Fruit fly (Drosophila melanogaster): ENCODE measurements around the gene Tpt.

Gene Tpt

DNA sequence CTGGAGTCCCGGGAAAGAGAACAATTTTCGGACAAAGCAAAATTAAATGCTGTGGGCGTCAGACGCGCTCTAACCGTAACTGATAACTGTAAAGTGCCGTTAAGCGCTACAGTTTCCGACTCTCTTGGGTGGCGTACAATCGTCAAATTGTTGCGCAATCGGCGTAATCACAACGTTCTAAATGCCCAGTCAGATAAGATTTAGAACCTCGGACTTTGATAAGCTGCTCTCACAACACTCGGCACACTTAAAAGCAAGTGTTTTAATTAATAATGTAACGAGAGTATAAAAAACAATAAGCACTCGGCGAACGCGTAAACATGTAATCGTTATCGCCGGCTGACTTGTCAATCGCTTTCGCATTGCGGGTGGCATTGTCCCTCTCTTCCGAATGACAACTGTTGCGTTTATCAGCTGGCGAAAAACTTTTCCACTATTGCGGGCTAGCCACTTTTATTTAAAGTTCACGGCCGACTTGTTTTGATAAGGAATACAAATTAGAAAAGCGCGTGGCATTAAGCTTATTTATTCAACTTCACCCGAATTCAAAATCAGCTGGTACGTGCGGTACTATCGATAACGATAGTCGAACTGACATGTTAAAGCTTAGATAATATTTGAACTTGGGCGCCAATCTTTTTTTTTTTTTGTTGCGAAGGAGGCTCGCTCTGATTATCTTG is 46.2 kb downstream of the Tpt start (continued):
- TF ChIP-seq zen2 (GFP tag; IDR thresholded peaks at IDR 0.05; ENCODE audit: partially characterized antibody) (peak; percentile 14; the same call in 1 of the 3 replicates), luna (GFP tag; optimal IDR thresholded peaks at IDR 0.05) (no peak), CG7372 (GFP tag; IDR thresholded peaks at IDR 0.05) (no peak), CG12299 (tag; optimal IDR thresholded peaks at IDR 0.05) (no peak), chinmo (GFP tag; IDR thresholded peaks at IDR 0.05; ENCODE audit: partially characterized antibody) (peak; percentile 75; the same call in 3 of the 4 replicates), Tbp (GFP tag; optimal IDR thresholded peaks at IDR 0.05) (no peak), Lim3 (GFP tag; IDR thresholded peaks at IDR 0.05) (no peak), CG15514 (GFP tag; optimal IDR thresholded peaks at IDR 0.05) (no peak), hbn (GFP tag; IDR thresholded peaks at IDR 0.05; ENCODE audit: partially characterized antibody) (peak; percentile 69), CG3995 (GFP tag; optimal IDR thresholded peaks at IDR 0.05) (no peak), Dip2 (GFP tag; IDR thresholded peaks at IDR 0.05) (no peak), chn (GFP tag; optimal IDR thresholded peaks at IDR 0.05) (no peak), crp (GFP tag; optimal IDR thresholded peaks at IDR 0.05) (peak in 1 of 2 experiments; percentile 85), sens (GFP tag) (peak; percentile 69), ash1 (GFP tag; optimal IDR thresholded peaks at IDR 0.05) (no peak), CG7745 (tag; optimal IDR thresholded peaks at IDR 0.05) (no peak), psq (GFP tag; optimal IDR thresholded peaks at IDR 0.05) (no peak), kni (GFP tag; optimal IDR thresholded peaks at IDR 0.05) (no peak), br (optimal IDR thresholded peaks at IDR 0.05) (no peak), Bgb (GFP tag; IDR thresholded peaks at IDR 0.05; ENCODE audit: partially characterized antibody) (peak; percentile 60), GATAe (GFP tag; conservative IDR thresholded peaks at IDR 0.05) (peak; percentile 50), Lpt (GFP tag; optimal IDR thresholded peaks at IDR 0.05) (no peak), NK7.1 (GFP tag; optimal IDR thresholded peaks at IDR 0.05) (no peak), danr (GFP tag; IDR thresholded peaks at IDR 0.05) (no peak), CG6683 (GFP tag; optimal IDR thresholded peaks at IDR 0.05) (no peak), repo (GFP tag; optimal IDR thresholded peaks at IDR 0.05) (no peak), E2f2 (GFP tag; IDR thresholded peaks at IDR 0.05) (peak; percentile 88), rib (GFP tag; IDR thresholded peaks at IDR 0.05) (no peak), seq (GFP tag; IDR thresholded peaks at IDR 0.05) (no peak), mirr (GFP tag; optimal IDR thresholded peaks at IDR 0.05) (peak; percentile 95), CG14860 (GFP tag; IDR thresholded peaks at IDR 0.05; ENCODE audit: partially characterized antibody) (peak; percentile 65; the same call in 1 of the 3 replicates), btn (GFP tag; optimal IDR thresholded peaks at IDR 0.05) (no peak), mld (GFP tag; IDR thresholded peaks at IDR 0.05; ENCODE audit: partially characterized antibody) (0 out of 3 replicates have a peak, but pooled peaks have one; percentile 61), CG30431 (GFP tag; optimal IDR thresholded peaks at IDR 0.05) (no peak), Hand (GFP tag; optimal IDR thresholded peaks at IDR 0.05) (no peak), Mrtf (GFP tag; IDR thresholded peaks at IDR 0.05) (no peak), zfh1 (GFP tag; IDR thresholded peaks at IDR 0.05) (no peak), CG18262 (tag; optimal IDR thresholded peaks at IDR 0.05) (no peak), CG14710 (tag; optimal IDR thresholded peaks at IDR 0.05) (no peak), inv (GFP tag; IDR thresholded peaks at IDR 0.05; ENCODE audit: partially characterized antibody) (peak; percentile 43; the same call in 1 of the 2 replicates), CG10209 (GFP tag; optimal IDR thresholded peaks at IDR 0.05) (no peak), eve (GFP tag; optimal IDR thresholded peaks at IDR 0.05) (no peak), CG7963 (GFP tag; IDR thresholded peaks at IDR 0.05; ENCODE audit: partially characterized antibody) (0 out of 3 replicates have a peak, but pooled peaks have one; percentile 17), zf30C (GFP tag; optimal IDR thresholded peaks at IDR 0.05) (no peak), nerfin-1 (tag; optimal IDR thresholded peaks at IDR 0.05) (no peak), Fer2 (tag; optimal IDR thresholded peaks at IDR 0.05) (no peak), Hr78 (GFP tag; optimal IDR thresholded peaks at IDR 0.05) (peak in 1 of 2 experiments; percentile 53), bigmax (GFP tag; optimal IDR thresholded peaks at IDR 0.05) (no peak), CG8478 (optimal IDR thresholded peaks at IDR 0.05) (no peak), onecut (GFP tag; IDR thresholded peaks at IDR 0.05) (no peak)

All from whole organism, embryonic.